Fruit fly (Drosophila melanogaster) whole organism, embryonic: Measurements from ENCODE around the gene Ptth.
A peak's percentile ranks its signal among the peaks of the same experiment; 100 is the strongest.

ENCODE experiments used
- Atf6 ChIP-seq: fragments of 200-800 bp; sonication (Bioruptor generic); IDR thresholded peaks from 2 replicates; pipeline ENCODE4 v1.3.6; 2022; ENCODE audit warnings: missing biosample characterization, missing genetic modification characterization
- Bteb2 ChIP-seq: fragments of 200-800 bp; sonication (Bioruptor generic); optimal IDR thresholded peaks from 2 replicates; lab custom pipeline; 2016; ENCODE audit warnings: missing biosample characterization, missing genetic modification characterization
- CG10654 ChIP-seq: fragments of 200-800 bp; sonication (Bioruptor generic); optimal IDR thresholded peaks from 2 replicates; lab custom pipeline; 2016; ENCODE audit warnings: missing biosample characterization, missing genetic modification characterization
- CG11085 ChIP-seq: fragments of 200-800 bp; sonication (Bioruptor generic); IDR thresholded peaks from 2 replicates; pipeline ENCODE4 v1.3.6; 2022; ENCODE audit warnings: missing biosample characterization, missing genetic modification characterization
- CG12071 ChIP-seq: fragments of 200-800 bp; sonication (Bioruptor generic); optimal IDR thresholded peaks from 3 replicates; lab custom pipeline; 2018; ENCODE audit warnings: missing biosample characterization, mild to moderate bottlenecking, missing genetic modification characterization
- CG1233 ChIP-seq: fragments of 200-800 bp; sonication (Bioruptor generic); optimal IDR thresholded peaks from 4 replicates; lab custom pipeline; 2018; ENCODE audit warnings: missing biosample characterization, mild to moderate bottlenecking, missing genetic modification characterization
- CG14050 ChIP-seq: fragments of 200-800 bp; sonication (Bioruptor generic); IDR thresholded peaks from 3 replicates; pipeline ENCODE4 v1.3.6; 2022; ENCODE audit warnings: missing biosample characterization, missing genetic modification characterization
- CG14965 ChIP-seq: fragments of 200-800 bp; sonication (Bioruptor generic); optimal IDR thresholded peaks from 2 replicates; lab custom pipeline; 2016; ENCODE audit warnings: missing biosample characterization, missing genetic modification characterization, borderline replicate concordance
- CG15011 ChIP-seq: fragments of 200-800 bp; sonication (Bioruptor generic); optimal IDR thresholded peaks from 3 replicates; lab custom pipeline; 2018; ENCODE audit warnings: missing biosample characterization, mild to moderate bottlenecking, missing genetic modification characterization
- CG15479 ChIP-seq: fragments of 200-800 bp; sonication (Bioruptor generic); optimal IDR thresholded peaks from 3 replicates; lab custom pipeline; 2019; ENCODE audit warnings: missing biosample characterization, mild to moderate bottlenecking, missing genetic modification characterization, moderate library complexity
- CG15696 ChIP-seq: fragments of 200-800 bp; sonication (Bioruptor generic); optimal IDR thresholded peaks from 2 replicates; lab custom pipeline; 2019; ENCODE audit warnings: missing biosample characterization, mild to moderate bottlenecking, missing genetic modification characterization, moderate library complexity
- CG17802 ChIP-seq: fragments of 200-800 bp; sonication (Bioruptor generic); optimal IDR thresholded peaks from 2 replicates; lab custom pipeline; 2018; ENCODE audit warnings: missing biosample characterization, mild to moderate bottlenecking, missing genetic modification characterization, moderate library complexity
- CG1792 ChIP-seq: fragments of 200-800 bp; sonication (Bioruptor generic); optimal IDR thresholded peaks from 2 replicates; lab custom pipeline; 2016; ENCODE audit warnings: missing biosample characterization, missing genetic modification characterization
- CG18262 ChIP-seq: fragments of 200-800 bp; optimal IDR thresholded peaks from 3 replicates; lab custom pipeline; 2019; ENCODE audit warnings: missing biosample characterization, mild to moderate bottlenecking, missing genetic modification characterization, moderate library complexity
- CG2199 ChIP-seq: fragments of 200-800 bp; sonication (Bioruptor generic); IDR thresholded peaks from 3 replicates; pipeline ENCODE4 v1.3.6; 2022; ENCODE audit warnings: missing biosample characterization, missing genetic modification characterization
- CG3065 ChIP-seq: fragments of 200-800 bp; sonication (Bioruptor generic); optimal IDR thresholded peaks from 2 replicates; lab custom pipeline; 2016; ENCODE audit warnings: missing biosample characterization, missing genetic modification characterization
- CG42726 ChIP-seq: fragments of 200-800 bp; sonication (Bioruptor generic); IDR thresholded peaks from 2 replicates; pipeline ENCODE4 v1.3.6; 2022; ENCODE audit warnings: missing biosample characterization, missing genetic modification characterization; ENCODE audit not compliant: partially characterized antibody
- CG6175 ChIP-seq: fragments of 200-800 bp; sonication (Bioruptor generic); IDR thresholded peaks from 3 replicates; pipeline ENCODE4 v1.3.6; 2022; ENCODE audit warnings: missing biosample characterization, missing genetic modification characterization
- CG6683 ChIP-seq: fragments of 200-800 bp; sonication (Bioruptor generic); optimal IDR thresholded peaks from 2 replicates; lab custom pipeline; 2017; ENCODE audit warnings: missing biosample characterization, mild to moderate bottlenecking, missing genetic modification characterization, missing genetic modification reagents
- CG7372 ChIP-seq: fragments of 200-800 bp; sonication (Bioruptor generic); IDR thresholded peaks from 2 replicates; pipeline ENCODE4 v1.3.6; 2022; ENCODE audit warnings: missing biosample characterization, missing genetic modification characterization
- CG7928 ChIP-seq: fragments of 200-800 bp; sonication (Bioruptor generic); optimal IDR thresholded peaks from 2 replicates; lab custom pipeline; 2017; ENCODE audit warnings: missing biosample characterization, mild to moderate bottlenecking, missing genetic modification characterization
- CG8478 ChIP-seq: fragments of >200 bp; optimal IDR thresholded peaks from 2 replicates; lab custom pipeline; 2018
- CG9215 ChIP-seq: fragments of 200-800 bp; sonication (Bioruptor generic); IDR thresholded peaks from 2 replicates; pipeline ENCODE4 v1.3.6; 2022; ENCODE audit warnings: missing biosample characterization, missing genetic modification characterization
- CG9437 ChIP-seq: fragments of 200-800 bp; sonication (Bioruptor generic); optimal IDR thresholded peaks from 2 replicates; lab custom pipeline; 2018; ENCODE audit warnings: missing biosample characterization, mild to moderate bottlenecking, missing genetic modification characterization
- Dek ChIP-seq: fragments of 200-800 bp; sonication (Bioruptor generic); optimal IDR thresholded peaks from 3 replicates; lab custom pipeline; 2019; ENCODE audit warnings: missing biosample characterization, mild to moderate bottlenecking, missing genetic modification characterization, moderate library complexity
- Dip3 ChIP-seq: fragments of 200-800 bp; sonication (Bioruptor generic); optimal IDR thresholded peaks from 3 replicates; lab custom pipeline; 2016; ENCODE audit warnings: missing biosample characterization, missing genetic modification characterization
- Drgx ChIP-seq: fragments of 200-800 bp; sonication (Bioruptor generic); IDR thresholded peaks from 2 replicates; pipeline ENCODE4 v1.3.6; 2022; ENCODE audit warnings: missing biosample characterization, missing genetic modification characterization
- E2f2 ChIP-seq: fragments of 200-800 bp; sonication (Bioruptor generic); IDR thresholded peaks from 2 replicates; pipeline ENCODE4 v1.3.6; 2022; ENCODE audit warnings: missing biosample characterization, missing genetic modification characterization
- HLH3B ChIP-seq: fragments of 200-800 bp; sonication (Bioruptor generic); IDR thresholded peaks from 2 replicates; pipeline ENCODE4 v1.3.6; 2022; ENCODE audit warnings: missing biosample characterization, missing genetic modification characterization
- Hand ChIP-seq: fragments of 200-800 bp; sonication (Bioruptor generic); optimal IDR thresholded peaks from 2 replicates; lab custom pipeline; 2017; ENCODE audit warnings: mild to moderate bottlenecking, missing biosample characterization, missing genetic modification reagents, missing genetic modification characterization
- Side ChIP-seq: fragments of 200-800 bp; sonication (Bioruptor generic); optimal IDR thresholded peaks from 2 replicates; lab custom pipeline; 2016; ENCODE audit warnings: missing biosample characterization, missing genetic modification characterization
- Six4 ChIP-seq: fragments of 200-800 bp; sonication (Bioruptor generic); optimal IDR thresholded peaks from 2 replicates; lab custom pipeline; 2016; ENCODE audit warnings: missing biosample characterization, missing genetic modification characterization
- Sry-β ChIP-seq: fragments of 200-800 bp; sonication (Bioruptor generic); optimal IDR thresholded peaks from 2 replicates; lab custom pipeline; 2018; ENCODE audit warnings: missing biosample characterization, mild to moderate bottlenecking, missing genetic modification characterization, moderate library complexity
- al ChIP-seq: fragments of 200-800 bp; sonication (Bioruptor generic); IDR thresholded peaks from 2 replicates; pipeline ENCODE4 v1.3.6; 2022; ENCODE audit warnings: missing biosample characterization, missing genetic modification characterization
- aop ChIP-seq: fragments of 200-800 bp; sonication (Bioruptor generic); IDR thresholded peaks from 2 replicates; pipeline ENCODE4 v1.3.6; 2022; ENCODE audit warnings: missing biosample characterization, missing genetic modification characterization
- az2 ChIP-seq: fragments of 200-800 bp; sonication (Bioruptor generic); optimal IDR thresholded peaks from 3 replicates; lab custom pipeline; 2016; ENCODE audit warnings: missing biosample characterization, missing genetic modification characterization
- chinmo ChIP-seq: fragments of 200-800 bp; sonication (Bioruptor generic); IDR thresholded peaks from 4 replicates; pipeline ENCODE4 v1.3.6; 2022; ENCODE audit warnings: missing biosample characterization, missing genetic modification characterization; ENCODE audit not compliant: partially characterized antibody
- croc ChIP-seq: fragments of 200-800 bp; sonication (Bioruptor generic); conservative IDR thresholded peaks from 3 replicates; pipeline ENCODE4 v1.3.6; 2022; ENCODE audit warnings: missing biosample characterization, missing genetic modification characterization
- disco-r ChIP-seq: fragments of 200-800 bp; sonication (Bioruptor generic); optimal IDR thresholded peaks from 2 replicates; lab custom pipeline; 2016; ENCODE audit warnings: missing biosample characterization, missing genetic modification characterization
- dm ChIP-seq: fragments of 200-800 bp; sonication (Bioruptor generic); optimal IDR thresholded peaks from 3 replicates; lab custom pipeline; 2016; ENCODE audit warnings: missing biosample characterization, missing genetic modification characterization
- ewg ChIP-seq: fragments of 200-800 bp; sonication (Bioruptor generic); optimal IDR thresholded peaks from 3 replicates; lab custom pipeline; 2017; ENCODE audit warnings: mild to moderate bottlenecking, missing biosample characterization, missing genetic modification reagents, missing genetic modification characterization
- grn ChIP-seq: fragments of 200-800 bp; sonication (Bioruptor generic); optimal IDR thresholded peaks from 3 replicates; lab custom pipeline; 2017; ENCODE audit warnings: missing biosample characterization, missing genetic modification characterization
- ken ChIP-seq: fragments of 200-800 bp; sonication (Bioruptor generic); IDR thresholded peaks from 3 replicates; pipeline ENCODE4 v1.3.6; 2022; ENCODE audit warnings: missing biosample characterization, missing genetic modification characterization
- lmd ChIP-seq: fragments of 200-800 bp; sonication (Bioruptor generic); IDR thresholded peaks from 2 replicates; pipeline ENCODE4 v1.3.6; 2022; ENCODE audit warnings: missing biosample characterization, missing genetic modification characterization
- org-1 ChIP-seq: fragments of 200-800 bp; sonication (Bioruptor generic); optimal IDR thresholded peaks from 2 replicates; lab custom pipeline; 2017; ENCODE audit warnings: missing biosample characterization, missing genetic modification characterization
- otp ChIP-seq: fragments of 200-800 bp; sonication (Bioruptor generic); IDR thresholded peaks from 3 replicates; pipeline ENCODE4, ENCODE4 v1.3.6; 2022; ENCODE audit warnings: missing biosample characterization, missing genetic modification characterization
- phol ChIP-seq: fragments of 200-800 bp; sonication (Bioruptor generic); optimal IDR thresholded peaks from 3 replicates; lab custom pipeline; 2018; ENCODE audit warnings: missing biosample characterization, mild to moderate bottlenecking, missing genetic modification characterization, moderate library complexity
- pzg ChIP-seq: fragments of 200-800 bp; sonication (Bioruptor generic); optimal IDR thresholded peaks from 3 replicates; lab custom pipeline; 2018; ENCODE audit warnings: missing biosample characterization, mild to moderate bottlenecking, missing genetic modification characterization, moderate library complexity
- tll ChIP-seq, 2 experiments: fragments of 200-800 bp in 1 of 2; fragments of >200 bp in 1 of 2; sonication (Bioruptor generic) in 1 of 2; optimal IDR thresholded peaks; 2 replicates each; lab custom pipeline; 2017 to 2019; ENCODE audit warnings: missing biosample characterization in 2 of 2, missing genetic modification characterization in 2 of 2, mild to moderate bottlenecking in 1 of 2, moderate library complexity in 1 of 2
- tna ChIP-seq: fragments of 200-800 bp; sonication (Bioruptor generic); IDR thresholded peaks from 2 replicates; pipeline ENCODE4 v1.3.6; 2022; ENCODE audit warnings: missing biosample characterization, missing genetic modification characterization; ENCODE audit not compliant: partially characterized antibody
- tup ChIP-seq: fragments of 200-800 bp; sonication (Bioruptor generic); optimal IDR thresholded peaks from 2 replicates; lab custom pipeline; 2016; ENCODE audit warnings: missing biosample characterization, mild to moderate bottlenecking, missing genetic modification characterization, moderate library complexity

Ptth gene

DNA sequence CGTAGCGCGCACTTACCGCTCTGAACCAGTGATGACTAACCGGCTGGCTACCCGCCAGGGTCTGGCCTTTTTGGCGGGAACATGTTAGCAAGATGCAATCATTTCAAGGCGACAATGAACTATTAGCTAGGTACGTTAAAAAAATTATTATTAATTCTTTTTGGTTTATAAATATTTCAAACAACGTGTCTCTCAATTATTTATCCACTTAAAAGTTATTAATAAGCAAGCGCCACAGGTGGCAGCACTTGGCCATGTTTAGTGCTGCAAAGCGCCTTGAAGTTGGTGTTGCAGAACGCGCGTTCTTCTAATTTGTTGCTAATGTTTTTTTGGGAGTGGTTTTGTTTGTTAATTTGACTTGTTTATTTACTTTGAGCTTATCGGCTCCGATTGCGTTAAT is 2.5 kb downstream of the Ptth start, which contains the start of the genes Ipk2 and cold (continued):
- TF ChIP-seq chinmo (GFP tag; lab: Robert Waterston, UW) (no peak), Drgx (GFP tag; lab: Robert Waterston, UW) (peak; percentile 40; the same call in 1 of the 2 replicates), tna (GFP tag; lab: Robert Waterston, UW) (no peak), az2 (peak; percentile 74), Bteb2 (GFP tag; lab: Kevin White, UChicago) (peak; percentile 87), CG9215 (GFP tag; lab: Robert Waterston, UW) (peak; percentile 80), Hand (peak; percentile 48), Dip3 (GFP tag; lab: Kevin White, UChicago) (peak; percentile 84), CG15479 (GFP tag; lab: Kevin White, UChicago) (no peak), org-1 (GFP tag; lab: Kevin White, UChicago) (peak; percentile 48), croc (GFP tag; lab: Robert Waterston, UW) (peak; percentile 64), CG1792 (GFP tag; lab: Kevin White, UChicago) (peak; percentile 71), phol (peak; percentile 88), Sry-β (GFP tag; lab: Kevin White, UChicago) (peak; percentile 99), HLH3B (GFP tag; lab: Robert Waterston, UW) (peak; percentile 54; the same call in 1 of the 2 replicates), dm (GFP tag; lab: Kevin White, UChicago) (peak; percentile 61), CG7372 (GFP tag; lab: Robert Waterston, UW) (peak; percentile 66), Side (GFP tag; lab: Kevin White, UChicago) (peak; percentile 72), CG15011 (GFP tag; lab: Kevin White, UChicago) (no peak), tll (GFP tag; optimal IDR thresholded peaks at IDR 0.05; lab: Kevin White, UChicago) (peak; percentile 12 to 46), disco-r (peak; percentile 52), al (GFP tag; lab: Robert Waterston, UW) (peak; percentile 72), CG42726 (GFP tag; lab: Robert Waterston, UW) (no peak), Dek (peak; percentile 58), CG10654 (GFP tag; lab: Kevin White, UChicago) (peak; percentile 60), pzg (GFP tag; lab: Kevin White, UChicago) (peak; percentile 79), CG3065 (GFP tag; lab: Kevin White, UChicago) (peak; percentile 68), CG6175 (GFP tag; lab: Robert Waterston, UW) (no peak), aop (GFP tag; lab: Robert Waterston, UW) (no peak), CG7928 (peak; percentile 59), CG6683 (GFP tag; lab: Kevin White, UChicago) (peak; percentile 66), Atf6 (GFP tag; lab: Robert Waterston, UW) (peak; percentile 53; the same call in 1 of the 2 replicates), lmd (GFP tag; lab: Robert Waterston, UW) (peak; percentile 86), CG8478 (lab: Kevin White, UChicago) (no peak), Six4 (GFP tag; lab: Kevin White, UChicago) (peak; percentile 50), CG14965 (no peak), CG2199 (0 out of 3 replicates have a peak, but pooled peaks have one; percentile 22), CG14050 (peak; percentile 57; the same call in 2 of the 3 replicates), CG15696 (tag; lab: Kevin White, UChicago) (peak; percentile 69), ken (GFP tag; lab: Robert Waterston, UW) (peak; percentile 72), E2f2 (peak; percentile 78), CG12071 (GFP tag; lab: Kevin White, UChicago) (peak; percentile 1), otp (0 out of 3 replicates have a peak, but pooled peaks have one; percentile 64), CG17802 (tag; lab: Kevin White, UChicago) (peak; percentile 53), CG9437 (GFP tag; lab: Kevin White, UChicago) (peak; percentile 92), CG11085 (GFP tag; lab: Robert Waterston, UW) (peak; percentile 67), tup (GFP tag; lab: Kevin White, UChicago) (peak; percentile 88), CG18262 (tag; lab: Kevin White, UChicago) (peak; percentile 73), grn (GFP tag; lab: Kevin White, UChicago) (no peak), CG1233 (GFP tag; lab: Kevin White, UChicago) (peak; percentile 77), ewg (GFP tag; lab: Kevin White, UChicago) (peak; percentile 83)
